Fruit fly (Drosophila melanogaster) S2 (cell line): ENCODE measurements around the gene CG7497.

Source experiments
- CG8478 ChIP-seq: fragments of >200 bp; optimal IDR thresholded peaks from 2 replicates; lab custom pipeline; 2018
- CTCF ChIP-seq, 2 experiments: fragments of >200 bp; optimal IDR thresholded peaks; 2 replicates each; lab custom pipeline; 2018

dm6 chr3L:17613292-17613734 is 19.9 kb upstream of the CG7497 start:
- TF ChIP-seq CTCF (optimal IDR thresholded peaks at IDR 0.05; lab: Kevin White, UChicago) (no peak), CG8478 (no peak)
